Worm (Caenorhabditis elegans): Measurements from ENCODE around the gene F10E7.2.

DNA sequence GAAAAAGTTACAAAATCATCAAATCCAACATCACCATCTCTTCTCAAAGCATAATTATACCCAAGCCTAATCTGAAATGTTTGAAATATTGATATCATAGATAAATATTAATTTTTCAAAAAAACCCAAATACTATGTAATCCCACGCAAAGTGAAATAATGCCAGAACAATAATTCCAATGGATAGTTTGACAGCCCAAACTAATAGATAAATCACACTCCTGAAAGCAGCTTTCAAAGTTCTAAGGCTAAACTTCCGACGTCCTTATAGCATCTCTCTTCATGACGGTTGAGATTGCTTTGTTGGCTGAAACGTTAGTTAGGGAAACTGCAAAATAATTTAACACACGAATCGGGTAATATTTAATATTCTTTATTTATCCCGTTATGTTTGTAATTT, 22.8 kb upstream of the F10E7.2 start:
- TF ChIP-seq W03F9.2 (tag; optimal IDR thresholded peaks at IDR 0.05), result no peak
- no peak for TF ChIP-seq him-1 (tag; optimal IDR thresholded peaks at IDR 0.05)

Measured in whole organism, L4/young adult.